Worm (Caenorhabditis elegans): ENCODE results near the gene F53G2.12.

DNA sequence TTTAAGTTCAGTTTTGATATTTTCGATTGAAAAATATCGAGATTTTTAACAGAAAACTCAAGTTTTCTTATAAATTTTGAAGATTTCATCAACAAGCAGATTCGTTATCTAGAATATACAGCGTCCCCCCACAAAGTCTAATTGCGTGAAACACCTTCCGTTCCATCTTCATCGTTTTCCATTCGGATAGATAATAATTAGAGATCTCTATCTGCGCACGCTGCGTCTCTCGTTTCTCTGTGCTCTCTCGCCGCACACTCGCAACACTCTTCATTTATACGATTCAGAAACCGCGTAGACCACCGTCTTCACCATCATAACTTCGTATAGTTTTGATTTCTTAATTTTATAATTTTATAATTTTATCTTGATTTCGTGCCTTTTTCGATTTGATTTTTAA is 42.1 kb downstream of the F53G2.12 start:
- TF ChIP-seq pha-2 (tag; optimal IDR thresholded peaks at IDR 0.05): no peak
- TF ChIP-seq pha-4 (tag; optimal IDR thresholded peaks at IDR 0.05): no peak
- TF ChIP-seq elt-2 (tag; optimal IDR thresholded peaks at IDR 0.05): no peak
- no peak for TF ChIP-seq hlh-13 (GFP tag; optimal IDR thresholded peaks at IDR 0.05)
- TF ChIP-seq dve-1 (tag; optimal IDR thresholded peaks at IDR 0.05): no peak

All from whole organism, late embryonic.